Fruit fly (Drosophila melanogaster): Measurements from ENCODE around the gene CG14693.

DNA sequence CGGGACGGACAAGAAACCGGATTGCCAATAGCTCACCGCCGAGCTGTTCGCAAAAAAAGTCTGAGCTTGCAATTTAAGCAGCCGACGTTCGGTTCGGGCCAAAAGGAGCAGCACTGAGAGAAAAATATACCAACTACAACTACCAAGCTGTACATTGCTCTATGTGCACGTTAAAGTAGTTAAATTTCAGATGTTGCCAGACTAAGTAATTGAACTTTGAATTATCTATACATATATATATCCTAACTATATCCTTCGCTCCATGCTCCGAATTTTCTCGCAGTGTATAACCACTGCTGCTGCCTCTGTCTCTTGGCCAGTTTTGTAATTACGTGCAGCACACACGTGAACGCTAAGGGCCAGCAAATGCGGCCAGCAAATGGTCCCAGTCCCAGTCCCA, 20.0 kb upstream of the CG14693 start:
- no peak for TF ChIP-seq vfl (GFP tag; optimal IDR thresholded peaks at IDR 0.05)
- no peak for TF ChIP-seq Sry-δ (GFP tag; optimal IDR thresholded peaks at IDR 0.05)
- TF ChIP-seq pnt (GFP tag; optimal IDR thresholded peaks at IDR 0.05), result no peak
- TF ChIP-seq ac (GFP tag; optimal IDR thresholded peaks at IDR 0.05), result no peak
- TF ChIP-seq oc (tag; optimal IDR thresholded peaks at IDR 0.05), result no peak
- TF ChIP-seq stwl (tag; optimal IDR thresholded peaks at IDR 0.05), result no peak
- no peak for TF ChIP-seq klu (GFP tag; IDR thresholded peaks at IDR 0.05)
- no peak for TF ChIP-seq Rx (GFP tag; IDR thresholded peaks at IDR 0.05)
- no peak for TF ChIP-seq CG11560 (tag; IDR thresholded peaks at IDR 0.05)
- TF ChIP-seq CG18764 (GFP tag; optimal IDR thresholded peaks at IDR 0.05), result no peak
